Fruit fly (Drosophila melanogaster) Kc167 (cell line): Measurements from ENCODE around the gene CG7573.

Experiments used
- Myc ChIP-seq: fragments of >200 bp; optimal IDR thresholded peaks from 2 replicates; lab custom pipeline; 2017; ENCODE audit warnings: missing external identifiers
- Sin3A ChIP-seq: fragments of >200 bp; optimal IDR thresholded peaks from 2 replicates; lab custom pipeline; 2018; ENCODE audit warnings: missing external identifiers
- h ChIP-seq: fragments of >200 bp; optimal IDR thresholded peaks from 3 replicates; lab custom pipeline; 2018; ENCODE audit warnings: missing external identifiers
- insv ChIP-seq: fragments of >200 bp; optimal IDR thresholded peaks from 3 replicates; lab custom pipeline; 2018; ENCODE audit warnings: missing external identifiers
- psq ChIP-seq: fragments of >200 bp; optimal IDR thresholded peaks from 2 replicates; lab custom pipeline; 2017; ENCODE audit warnings: missing external identifiers
- ttk ChIP-seq: sonication (Bioruptor generic); optimal IDR thresholded peaks from 2 replicates; lab custom pipeline; 2017; ENCODE audit warnings: missing external identifiers

DNA sequence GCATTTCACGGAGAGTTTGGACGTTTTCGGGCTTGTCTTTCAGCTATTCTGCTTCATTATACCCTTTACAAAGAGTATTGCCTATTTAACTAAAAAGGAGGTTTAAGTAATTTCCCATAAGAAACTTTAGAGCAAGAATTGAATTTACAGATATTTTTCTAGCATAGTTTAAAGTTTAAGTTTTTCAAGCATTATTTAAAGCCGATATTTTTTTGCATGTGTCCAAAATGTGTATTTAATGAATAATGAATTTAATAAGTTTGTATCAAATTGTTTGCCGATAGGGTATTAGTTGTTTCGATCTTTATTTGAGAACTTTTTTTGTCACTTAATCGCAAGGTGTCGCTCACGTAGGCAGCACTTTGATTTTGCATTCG, 14.8 kb upstream of the CG7573 start:
- TF ChIP-seq h (lab: Kevin White, UChicago) (no peak), psq (lab: Kevin White, UChicago) (no peak), Sin3A (lab: Kevin White, UChicago) (no peak), ttk (no peak), insv (no peak), Myc (lab: Kevin White, UChicago) (no peak)
